Fruit fly (Drosophila melanogaster): ENCODE results near the gene kraken.

DNA sequence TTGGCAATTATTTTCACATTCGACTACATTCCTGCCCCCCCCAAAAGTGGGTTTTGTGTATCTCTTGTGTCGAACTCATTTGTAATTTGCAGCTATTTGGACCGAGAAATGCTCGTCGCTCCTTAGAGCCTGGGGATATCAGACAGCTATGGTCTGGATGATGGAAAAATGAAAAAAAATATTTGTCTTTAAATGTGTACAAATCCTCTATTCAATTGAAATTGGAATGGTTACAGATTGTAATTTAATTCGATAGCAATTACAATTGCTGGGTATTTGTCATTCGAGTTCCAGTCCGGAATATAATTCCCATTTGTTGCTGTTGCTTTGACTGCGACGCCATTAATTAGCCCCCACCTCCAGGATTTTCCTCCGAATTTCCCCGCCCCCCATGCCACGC lies 37.2 kb downstream of the kraken start:
- TF ChIP-seq svp (GFP tag) (no peak), net (GFP tag; optimal IDR thresholded peaks at IDR 0.05) (no peak), CG8119 (GFP tag; IDR thresholded peaks at IDR 0.05) (no peak), Hr38 (GFP tag; optimal IDR thresholded peaks at IDR 0.05) (no peak)

All from whole organism, prepupa.